Fruit fly (Drosophila melanogaster): Measurements from ENCODE around the gene CG43349.

CG43349 gene

dm6 chr2L:1172704-1173107, 27.3 kb upstream of the CG43349 start, which contains the start of the genes Charon and CG4887 (continued):
- TF ChIP-seq Eip74EF (GFP tag; optimal IDR thresholded peaks at IDR 0.05) (no peak), MESR4 (GFP tag; optimal IDR thresholded peaks at IDR 0.05) (no peak), CG13894 (tag; optimal IDR thresholded peaks at IDR 0.05) (peak; percentile 86), CG6254 (GFP tag; optimal IDR thresholded peaks at IDR 0.05) (no peak), stwl (tag; optimal IDR thresholded peaks at IDR 0.05) (peak; percentile 77), row (GFP tag; IDR thresholded peaks at IDR 0.05) (peak; percentile 95), CG2129 (GFP tag; IDR thresholded peaks at IDR 0.05; ENCODE audit: partially characterized antibody) (peak; percentile 41; the same call in 1 of the 2 replicates), cwo (GFP tag; optimal IDR thresholded peaks at IDR 0.05) (peak; percentile 48), dysf (GFP tag; IDR thresholded peaks at IDR 0.05) (peak; percentile 86), PHDP (tag; optimal IDR thresholded peaks at IDR 0.05) (no peak), Tbp (GFP tag; optimal IDR thresholded peaks at IDR 0.05) (no peak), CG17385 (GFP tag; optimal IDR thresholded peaks at IDR 0.05) (peak; percentile 80), odd (GFP tag; optimal IDR thresholded peaks at IDR 0.05) (no peak), CG1832 (GFP tag; optimal IDR thresholded peaks at IDR 0.05) (no peak), CG10267 (tag; optimal IDR thresholded peaks at IDR 0.05) (peak; percentile 97), B-H2 (GFP tag; optimal IDR thresholded peaks at IDR 0.05) (peak; percentile 89), CG10274 (GFP tag; optimal IDR thresholded peaks at IDR 0.05) (peak; percentile 3), mld (GFP tag; IDR thresholded peaks at IDR 0.05; ENCODE audit: partially characterized antibody) (no peak), Lpt (GFP tag; optimal IDR thresholded peaks at IDR 0.05) (no peak), CG8478 (optimal IDR thresholded peaks at IDR 0.05) (no peak), CG7357 (GFP tag; IDR thresholded peaks at IDR 0.05) (peak; percentile 57; the same call in 2 of the 3 replicates), C15 (GFP tag; IDR thresholded peaks at IDR 0.05) (peak; percentile 58; the same call in 1 of the 3 replicates), CG9215 (GFP tag; IDR thresholded peaks at IDR 0.05) (peak; percentile 88), ase (GFP tag; IDR thresholded peaks at IDR 0.05) (peak; percentile 74), CG32532 (GFP tag; IDR thresholded peaks at IDR 0.05) (peak; percentile 82), insv (GFP tag; optimal IDR thresholded peaks at IDR 0.05) (peak in 1 of 2 experiments; percentile 58), CG11247 (GFP tag; IDR thresholded peaks at IDR 0.05) (peak; percentile 79), CG8359 (GFP tag; optimal IDR thresholded peaks at IDR 0.05; ENCODE audit: borderline replicate concordance) (no peak), NFAT (GFP tag; IDR thresholded peaks at IDR 0.05) (peak; percentile 80), pnt (GFP tag; optimal IDR thresholded peaks at IDR 0.05) (peak; percentile 80), CG6654 (GFP tag; optimal IDR thresholded peaks at IDR 0.05) (peak; percentile 16), CG15479 (GFP tag; optimal IDR thresholded peaks at IDR 0.05) (no peak), CG3065 (GFP tag; optimal IDR thresholded peaks at IDR 0.05) (no peak), vvl (GFP tag; IDR thresholded peaks at IDR 0.05) (peak; percentile 86), lilli (GFP tag; optimal IDR thresholded peaks at IDR 0.05) (peak; percentile 93), Fer3 (tag; optimal IDR thresholded peaks at IDR 0.05) (peak; percentile 82), CG17361 (GFP tag; IDR thresholded peaks at IDR 0.05) (no peak; the same call in 2 of the 3 replicates), CG12769 (tag; optimal IDR thresholded peaks at IDR 0.05) (no peak), CG15073 (GFP tag; optimal IDR thresholded peaks at IDR 0.05) (no peak), CG14014 (GFP tag; IDR thresholded peaks at IDR 0.05) (peak; percentile 71), sens (GFP tag) (peak; percentile 97), twi (tag; optimal IDR thresholded peaks at IDR 0.05) (peak; percentile 70), maf-S (GFP tag; optimal IDR thresholded peaks at IDR 0.05) (peak; percentile 79), CG2202 (tag; optimal IDR thresholded peaks at IDR 0.05) (peak; percentile 51), CG10654 (GFP tag; optimal IDR thresholded peaks at IDR 0.05) (peak; percentile 85), CG10565 (GFP tag; optimal IDR thresholded peaks at IDR 0.05) (no peak), Poxn (GFP tag; IDR thresholded peaks at IDR 0.05) (no peak; the same call in 1 of the 2 replicates), CG11085 (GFP tag; IDR thresholded peaks at IDR 0.05) (peak; percentile 74), CG7987 (GFP tag; optimal IDR thresholded peaks at IDR 0.05) (peak; percentile 35), dm (GFP tag; optimal IDR thresholded peaks at IDR 0.05) (peak; percentile 87), lab (GFP tag; optimal IDR thresholded peaks at IDR 0.05) (no peak)

Data from whole organism, embryonic.